Fruit fly (Drosophila melanogaster): ENCODE data around the gene Rpt2.

The Rpt2 gene

dm6 chr3R:23955380-23955779 lies 24.0 kb upstream of the Rpt2 start:
- TF ChIP-seq BEAF-32 (GFP tag; optimal IDR thresholded peaks at IDR 0.05) (no peak), Nf-YA (GFP tag; IDR thresholded peaks at IDR 0.05) (no peak), emc (GFP tag; optimal IDR thresholded peaks at IDR 0.05) (no peak), lbe (GFP tag; optimal IDR thresholded peaks at IDR 0.05) (no peak), Doc3 (GFP tag; IDR thresholded peaks at IDR 0.05; ENCODE audit: partially characterized antibody) (no peak), CG8388 (GFP tag; optimal IDR thresholded peaks at IDR 0.05) (no peak), Blimp-1 (GFP tag; optimal IDR thresholded peaks at IDR 0.05) (peak; percentile 93), CG10543 (GFP tag; optimal IDR thresholded peaks at IDR 0.05) (no peak), dpn (GFP tag; optimal IDR thresholded peaks at IDR 0.05) (no peak), CG11504 (tag; optimal IDR thresholded peaks at IDR 0.05) (no peak), CG3163 (GFP tag; optimal IDR thresholded peaks at IDR 0.05) (peak; percentile 66), CG4424 (GFP tag; optimal IDR thresholded peaks at IDR 0.05) (no peak), CG14860 (GFP tag; IDR thresholded peaks at IDR 0.05; ENCODE audit: partially characterized antibody) (no peak), C15 (GFP tag; IDR thresholded peaks at IDR 0.05) (no peak), Bdp1 (GFP tag; optimal IDR thresholded peaks at IDR 0.05) (no peak), ci (GFP tag; IDR thresholded peaks at IDR 0.05) (0 out of 3 replicates have a peak, but pooled peaks have one; percentile 17), sr (GFP tag; IDR thresholded peaks at IDR 0.05) (no peak), CG14441 (GFP tag; IDR thresholded peaks at IDR 0.05) (no peak), CG2116 (GFP tag; optimal IDR thresholded peaks at IDR 0.05) (no peak), otp (GFP tag; IDR thresholded peaks at IDR 0.05) (no peak), crp (GFP tag; optimal IDR thresholded peaks at IDR 0.05) (peak in 1 of 2 experiments; percentile 49), repo (GFP tag; optimal IDR thresholded peaks at IDR 0.05) (no peak), eyg (GFP tag; optimal IDR thresholded peaks at IDR 0.05) (no peak), CG34422 (GFP tag; IDR thresholded peaks at IDR 0.05) (no peak), wdn (GFP tag; IDR thresholded peaks at IDR 0.05) (no peak), fu2 (GFP tag; optimal IDR thresholded peaks at IDR 0.05) (no peak), Dfd (GFP tag; optimal IDR thresholded peaks at IDR 0.05) (no peak), Hmx (GFP tag; optimal IDR thresholded peaks at IDR 0.05) (no peak), bbx (GFP tag; IDR thresholded peaks at IDR 0.05; ENCODE audit: partially characterized antibody) (0 out of 2 replicates have a peak, but pooled peaks have one; percentile 18), CG15011 (GFP tag; optimal IDR thresholded peaks at IDR 0.05) (no peak), ac (GFP tag; optimal IDR thresholded peaks at IDR 0.05) (no peak), Elba2 (GFP tag; optimal IDR thresholded peaks at IDR 0.05) (no peak), Dp (GFP tag; optimal IDR thresholded peaks at IDR 0.05) (no peak), sens (GFP tag) (peak; percentile 64), Gug (GFP tag; IDR thresholded peaks at IDR 0.05) (no peak), CG34376 (GFP tag; optimal IDR thresholded peaks at IDR 0.05) (no peak), Sin3A (optimal IDR thresholded peaks at IDR 0.05) (no peak), CG13123 (GFP tag; optimal IDR thresholded peaks at IDR 0.05) (no peak), H2.0 (GFP tag; IDR thresholded peaks at IDR 0.05) (no peak), CG10147 (GFP tag; optimal IDR thresholded peaks at IDR 0.05) (no peak), nerfin-2 (GFP tag; IDR thresholded peaks at IDR 0.05; ENCODE audit: partially characterized antibody) (no peak), CG1233 (GFP tag; optimal IDR thresholded peaks at IDR 0.05) (no peak), CG13424 (tag; optimal IDR thresholded peaks at IDR 0.05) (no peak), ranshi (GFP tag; IDR thresholded peaks at IDR 0.05) (no peak), D (optimal IDR thresholded peaks at IDR 0.05) (no peak), D (GFP tag; optimal IDR thresholded peaks at IDR 0.05) (no peak), Pdp1 (GFP tag; optimal IDR thresholded peaks at IDR 0.05) (no peak), Hsf (GFP tag; optimal IDR thresholded peaks at IDR 0.05) (no peak), nom (GFP tag; optimal IDR thresholded peaks at IDR 0.05) (peak; percentile 40), Fer3 (tag; optimal IDR thresholded peaks at IDR 0.05) (no peak), CG12744 (GFP tag; optimal IDR thresholded peaks at IDR 0.05) (no peak), gt (GFP tag; IDR thresholded peaks at IDR 0.05) (no peak)

Data from whole organism, embryonic.